Worm (Caenorhabditis elegans): ENCODE measurements around the gene F23F1.5.

ce11 chrII:44740-45139, 13.4 kb upstream of the F23F1.5 start, which contains the start of gene rpoa-49:
- TF ChIP-seq ama-1 (optimal IDR thresholded peaks at IDR 0.05) = no peak
- no peak for TF ChIP-seq tra-4 (tag; optimal IDR thresholded peaks at IDR 0.05)
- no peak for TF ChIP-seq ets-7 (tag; optimal IDR thresholded peaks at IDR 0.05)
